Fruit fly (Drosophila melanogaster): ENCODE measurements around the gene CG31178.

- no peak for TF ChIP-seq tj (GFP tag; optimal IDR thresholded peaks at IDR 0.05)
- no peak for TF ChIP-seq kay (GFP tag; ENCODE audit: borderline replicate concordance)
- no peak for TF ChIP-seq Mnt (GFP tag; optimal IDR thresholded peaks at IDR 0.05)
- TF ChIP-seq Clk (GFP tag; optimal IDR thresholded peaks at IDR 0.05) = no peak
- TF ChIP-seq Hr96 (GFP tag; optimal IDR thresholded peaks at IDR 0.05) = no peak
- no peak for TF ChIP-seq cnc (optimal IDR thresholded peaks at IDR 0.05)
- TF ChIP-seq Crg-1 (GFP tag; optimal IDR thresholded peaks at IDR 0.05) = no peak
- no peak for TF ChIP-seq bab1 (GFP tag; optimal IDR thresholded peaks at IDR 0.05)
- no peak for TF ChIP-seq CG5204 (GFP tag; optimal IDR thresholded peaks at IDR 0.05)
- TF ChIP-seq CG7045 (GFP tag; optimal IDR thresholded peaks at IDR 0.05) = no peak
Measured at dm6 chr3R:21899170-21899575, 25.6 kb downstream of the CG31178 start.
